Worm (Caenorhabditis elegans): ENCODE results near the gene srv-14.

The srv-14 gene

DNA sequence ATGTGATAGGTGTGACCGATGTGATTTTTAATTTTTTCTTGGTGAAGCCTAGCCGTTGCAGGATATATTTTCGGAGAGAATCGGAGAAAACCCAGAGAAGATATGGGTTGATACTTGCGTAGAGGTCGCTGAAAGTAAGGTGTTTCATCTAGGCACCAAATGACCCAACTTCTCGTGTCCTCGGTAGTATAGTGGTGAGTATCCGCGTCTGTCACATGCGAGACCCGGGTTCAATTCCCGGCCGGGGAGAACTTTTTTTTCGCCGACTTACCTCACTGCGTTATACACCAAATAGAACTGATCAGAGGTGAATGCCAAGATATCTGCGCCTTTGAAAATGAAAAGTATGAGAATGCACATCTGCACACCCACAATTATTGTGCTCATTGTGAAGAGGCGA lies 37.8 kb upstream of the srv-14 start:
- TF ChIP-seq hlh-15 (tag; optimal IDR thresholded peaks at IDR 0.05) (no peak), ceh-6 (GFP tag; optimal IDR thresholded peaks at IDR 0.05) (peak; percentile 16), eyg-1 (tag; optimal IDR thresholded peaks at IDR 0.05) (no peak), fkh-10 (GFP tag; optimal IDR thresholded peaks at IDR 0.05) (no peak), ceh-18 (tag; optimal IDR thresholded peaks at IDR 0.05) (no peak), pax-1 (tag; optimal IDR thresholded peaks at IDR 0.05) (no peak), unc-86 (tag; optimal IDR thresholded peaks at IDR 0.05) (no peak), ceh-24 (tag; optimal IDR thresholded peaks at IDR 0.05) (no peak), pat-9 (tag; optimal IDR thresholded peaks at IDR 0.05) (peak; percentile 7), elt-2 (tag; optimal IDR thresholded peaks at IDR 0.05) (peak; percentile 51), ceh-22 (tag; optimal IDR thresholded peaks at IDR 0.05) (no peak), che-1 (tag; optimal IDR thresholded peaks at IDR 0.05) (peak; percentile 11), K09A11.1 (tag; optimal IDR thresholded peaks at IDR 0.05; ENCODE audit: insufficient read depth) (peak; percentile 8), odd-2 (tag; optimal IDR thresholded peaks at IDR 0.05) (no peak), hlh-30 (tag; optimal IDR thresholded peaks at IDR 0.05; ENCODE audit: insufficient read depth) (peak; percentile 58), zip-5 (tag; optimal IDR thresholded peaks at IDR 0.05) (no peak), hlh-13 (GFP tag; optimal IDR thresholded peaks at IDR 0.05) (peak; percentile 32), ahr-1 (tag; optimal IDR thresholded peaks at IDR 0.05) (no peak), syd-9 (tag; optimal IDR thresholded peaks at IDR 0.05) (peak; percentile 11), ref-2 (tag; optimal IDR thresholded peaks at IDR 0.05) (no peak), ceh-34 (tag; optimal IDR thresholded peaks at IDR 0.05) (peak; percentile 23)

ce11 chrIV:15931176-15931575 lies 37.1 kb upstream of the srv-14 start:
- TF ChIP-seq npax-4 (tag; optimal IDR thresholded peaks at IDR 0.05) (no peak), hlh-15 (tag; optimal IDR thresholded peaks at IDR 0.05) (no peak), pax-1 (tag; optimal IDR thresholded peaks at IDR 0.05) (no peak), ceh-6 (GFP tag; optimal IDR thresholded peaks at IDR 0.05) (no peak), hlh-30 (tag; optimal IDR thresholded peaks at IDR 0.05; ENCODE audit: insufficient read depth) (peak; percentile 64), dve-1 (tag; optimal IDR thresholded peaks at IDR 0.05) (no peak), dmd-4 (tag; optimal IDR thresholded peaks at IDR 0.05; ENCODE audit: borderline replicate concordance) (no peak), che-1 (tag; optimal IDR thresholded peaks at IDR 0.05) (peak; percentile 24), hlh-13 (GFP tag; optimal IDR thresholded peaks at IDR 0.05) (no peak)

ce11 chrIV:15930694-15931093 lies 36.7 kb upstream of the srv-14 start:
- TF ChIP-seq ceh-6 (GFP tag; optimal IDR thresholded peaks at IDR 0.05) (no peak), rnt-1 (tag; optimal IDR thresholded peaks at IDR 0.05) (no peak), tbx-7 (tag; optimal IDR thresholded peaks at IDR 0.05) (no peak), Y22D7AL.16 (tag; optimal IDR thresholded peaks at IDR 0.05) (no peak), mec-3 (tag; optimal IDR thresholded peaks at IDR 0.05; ENCODE audit: borderline replicate concordance) (no peak), hlh-15 (tag; optimal IDR thresholded peaks at IDR 0.05) (no peak), npax-4 (tag; optimal IDR thresholded peaks at IDR 0.05) (no peak)

DNA sequence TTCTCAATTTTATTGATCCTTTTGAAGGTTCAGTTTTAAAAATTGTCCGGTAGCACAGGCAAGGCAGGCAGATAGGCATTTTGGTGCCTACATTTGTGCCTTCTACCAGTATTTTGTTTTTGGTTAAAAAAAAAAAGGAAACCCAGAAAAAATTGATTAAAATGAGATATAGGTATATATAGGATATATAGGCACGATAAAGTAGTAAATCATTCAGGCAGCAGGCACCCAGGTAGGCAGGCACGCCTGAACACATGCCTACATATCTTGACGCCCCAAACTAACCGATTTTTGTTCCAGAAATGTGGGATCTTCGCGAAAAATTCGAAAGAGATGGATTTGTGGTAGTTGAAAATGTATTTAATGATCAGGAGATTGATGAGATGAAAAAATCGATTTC lies 36.2 kb upstream of the srv-14 start, which contains the start of gene Y105C5B.9:
Gene Y105C5B.9, plus strand, starts transcription at position 301 of the 400 bp plus-strand sequence.
- TF ChIP-seq nhr-232 (tag; optimal IDR thresholded peaks at IDR 0.05) = no peak
- TF ChIP-seq ztf-16 (tag; optimal IDR thresholded peaks at IDR 0.05) = no peak
- TF ChIP-seq C38D4.7 (GFP tag; optimal IDR thresholded peaks at IDR 0.05) = no peak
- no peak for TF ChIP-seq ceh-48 (tag; optimal IDR thresholded peaks at IDR 0.05)
- no peak for TF ChIP-seq ceh-22 (tag; optimal IDR thresholded peaks at IDR 0.05)
- no peak for TF ChIP-seq T23F11.4 (GFP tag; optimal IDR thresholded peaks at IDR 0.05)
- no peak for TF ChIP-seq K02D7.2 (tag; optimal IDR thresholded peaks at IDR 0.05)
- no peak for TF ChIP-seq ceh-2 (tag; optimal IDR thresholded peaks at IDR 0.05)
- TF ChIP-seq tbx-2 (tag; optimal IDR thresholded peaks at IDR 0.05) = no peak
- no peak for TF ChIP-seq sdc-2 (tag; optimal IDR thresholded peaks at IDR 0.05)
- no peak for TF ChIP-seq pha-4 (tag; optimal IDR thresholded peaks at IDR 0.05)
- TF ChIP-seq hlh-15 (tag; optimal IDR thresholded peaks at IDR 0.05) = no peak
- TF ChIP-seq ceh-45 (GFP tag; IDR thresholded peaks at IDR 0.05) = no peak
- TF ChIP-seq hlh-13 (GFP tag; optimal IDR thresholded peaks at IDR 0.05) = no peak
- TF ChIP-seq odd-2 (tag; optimal IDR thresholded peaks at IDR 0.05) = no peak
- no peak for TF ChIP-seq sox-4 (tag; optimal IDR thresholded peaks at IDR 0.05)
- TF ChIP-seq hlh-30 (tag; optimal IDR thresholded peaks at IDR 0.05; ENCODE audit: insufficient read depth) = no peak
- TF ChIP-seq dve-1 (tag; optimal IDR thresholded peaks at IDR 0.05) = no peak
- no peak for TF ChIP-seq sox-2 (GFP tag; IDR thresholded peaks at IDR 0.05)
- TF ChIP-seq mec-3 (tag; optimal IDR thresholded peaks at IDR 0.05; ENCODE audit: borderline replicate concordance) = no peak

All from whole organism, late embryonic.